Worm (Caenorhabditis elegans) whole organism, L2 larva: ENCODE measurements around the gene oac-42.

Source experiments
- C34F6.9 ChIP-seq: fragments of 150-350 bp; optimal IDR thresholded peaks from 2 replicates; lab custom pipeline; 2014; ENCODE audit warnings: missing biosample characterization, missing genetic modification characterization
- F13H6.1 ChIP-seq: sonication (generic microtip); optimal IDR thresholded peaks from 2 replicates; lab custom pipeline; 2016; ENCODE audit warnings: missing genetic modification characterization, missing compliant biosample characterization
- R02D3.7 ChIP-seq: fragments of 150-350 bp; optimal IDR thresholded peaks from 2 replicates; lab custom pipeline; 2014; ENCODE audit warnings: missing biosample characterization, missing genetic modification characterization
- Y55F3AM.14 ChIP-seq: fragments of 200-800 bp; sonication (Bioruptor generic); optimal IDR thresholded peaks from 2 replicates; lab custom pipeline; 2018; ENCODE audit warnings: mild to moderate bottlenecking, missing genetic modification characterization, missing compliant biosample characterization
- ZK546.5 ChIP-seq: sonication (generic microtip); optimal IDR thresholded peaks from 2 replicates; lab custom pipeline; 2017; ENCODE audit warnings: missing biosample characterization, missing genetic modification characterization
- alr-1 ChIP-seq: fragments of 150-350 bp; optimal IDR thresholded peaks from 2 replicates; lab custom pipeline; 2014; ENCODE audit warnings: missing biosample characterization, missing genetic modification characterization
- aly-2 ChIP-seq: fragments of 150-350 bp; optimal IDR thresholded peaks from 2 replicates; lab custom pipeline; 2014; ENCODE audit warnings: missing biosample characterization, missing genetic modification characterization
- blmp-1 ChIP-seq: sonication (generic microtip); optimal IDR thresholded peaks from 2 replicates; lab custom pipeline; 2017; ENCODE audit warnings: missing genetic modification characterization, mild to moderate bottlenecking, missing compliant biosample characterization, antibody characterized with exemption, moderate library complexity; ENCODE audit not compliant: insufficient read depth
- ceh-16 ChIP-seq: fragments of 150-350 bp; optimal IDR thresholded peaks from 2 replicates; lab custom pipeline; 2014; ENCODE audit warnings: missing biosample characterization, missing genetic modification characterization
- ceh-82 ChIP-seq: fragments of 150-350 bp; optimal IDR thresholded peaks from 2 replicates; lab custom pipeline; 2014; ENCODE audit warnings: missing biosample characterization, missing genetic modification characterization
- crh-2 ChIP-seq: sonication (generic microtip); optimal IDR thresholded peaks from 2 replicates; lab custom pipeline; 2017; ENCODE audit warnings: missing biosample characterization, missing genetic modification characterization
- dmd-4 ChIP-seq: sonication (generic microtip); optimal IDR thresholded peaks from 2 replicates; lab custom pipeline; 2017; ENCODE audit warnings: missing biosample characterization, missing genetic modification characterization
- egl-27 ChIP-seq: sonication (generic microtip); optimal IDR thresholded peaks from 3 replicates; lab custom pipeline; 2017; ENCODE audit warnings: missing biosample characterization, missing genetic modification reagents, missing genetic modification characterization
- elt-3 ChIP-seq: sonication (generic microtip); optimal IDR thresholded peaks from 2 replicates; lab custom pipeline; 2017; ENCODE audit warnings: missing biosample characterization, missing genetic modification characterization
- fos-1 ChIP-seq: fragments of 150-350 bp; optimal IDR thresholded peaks from 2 replicates; lab custom pipeline; 2014; ENCODE audit warnings: missing biosample characterization, missing genetic modification characterization
- gmeb-1 ChIP-seq: fragments of 150-350 bp; optimal IDR thresholded peaks from 2 replicates; lab custom pipeline; 2014; ENCODE audit warnings: missing biosample characterization, missing genetic modification characterization
- lin-13 ChIP-seq: fragments of 150-350 bp; optimal IDR thresholded peaks from 2 replicates; lab custom pipeline; 2014; ENCODE audit warnings: missing biosample characterization, missing genetic modification reagents, missing genetic modification characterization
- lin-39 ChIP-seq: fragments of 150-350 bp; optimal IDR thresholded peaks from 2 replicates; lab custom pipeline; 2014; ENCODE audit warnings: missing biosample characterization, missing genetic modification reagents, missing genetic modification characterization
- lsy-2 ChIP-seq, 2 experiments: fragments of 150-350 bp in 1 of 2; sonication (generic microtip) in 1 of 2; optimal IDR thresholded peaks; 2 replicates each; lab custom pipeline; 2014 to 2017; ENCODE audit warnings: missing biosample characterization in 2 of 2, missing genetic modification characterization in 2 of 2
- mab-5 ChIP-seq: fragments of 150-350 bp; optimal IDR thresholded peaks from 2 replicates; lab custom pipeline; 2014; ENCODE audit warnings: missing biosample characterization, missing genetic modification characterization
- nhr-11 ChIP-seq: fragments of 150-350 bp; optimal IDR thresholded peaks from 2 replicates; lab custom pipeline; 2014; ENCODE audit warnings: missing biosample characterization, missing genetic modification characterization
- nhr-12 ChIP-seq: fragments of 150-350 bp; optimal IDR thresholded peaks from 2 replicates; lab custom pipeline; 2014; ENCODE audit warnings: missing biosample characterization, missing genetic modification characterization
- nhr-129 ChIP-seq: fragments of 150-350 bp; optimal IDR thresholded peaks from 2 replicates; lab custom pipeline; 2014; ENCODE audit warnings: missing biosample characterization, missing genetic modification characterization
- nhr-23 ChIP-seq: fragments of 150-350 bp; optimal IDR thresholded peaks from 2 replicates; lab custom pipeline; 2014; ENCODE audit warnings: missing biosample characterization, missing genetic modification reagents, missing genetic modification characterization
- nhr-237 ChIP-seq: fragments of 150-350 bp; optimal IDR thresholded peaks from 2 replicates; lab custom pipeline; 2014; ENCODE audit warnings: missing biosample characterization, missing genetic modification characterization
- nhr-6 ChIP-seq: fragments of 150-350 bp; optimal IDR thresholded peaks from 2 replicates; lab custom pipeline; 2014; ENCODE audit warnings: missing biosample characterization, missing genetic modification characterization
- nhr-77 ChIP-seq: fragments of 150-350 bp; optimal IDR thresholded peaks from 2 replicates; lab custom pipeline; 2014; ENCODE audit warnings: missing biosample characterization, missing genetic modification characterization
- sem-4 ChIP-seq: fragments of 150-350 bp; optimal IDR thresholded peaks from 2 replicates; lab custom pipeline; 2014; ENCODE audit warnings: missing biosample characterization, missing genetic modification reagents, missing genetic modification characterization
- sma-3 ChIP-seq: sonication (generic microtip); optimal IDR thresholded peaks from 2 replicates; lab custom pipeline; 2016; ENCODE audit warnings: missing genetic modification reagents, missing genetic modification characterization, missing compliant biosample characterization
- snpc-4 ChIP-seq: fragments of 150-350 bp; optimal IDR thresholded peaks from 2 replicates; lab custom pipeline; 2014; ENCODE audit warnings: missing biosample characterization, missing genetic modification characterization
- unc-55 ChIP-seq: fragments of 150-350 bp; sonication (generic microtip); optimal IDR thresholded peaks from 3 replicates; lab custom pipeline; 2014; ENCODE audit warnings: missing biosample characterization, missing genetic modification reagents, missing genetic modification characterization
- ztf-1 ChIP-seq: fragments of 200-800 bp; sonication (Bioruptor generic); conservative IDR thresholded peaks from 2 replicates; pipeline ENCODE4 v1.3.6; 2022; ENCODE audit warnings: missing genetic modification characterization, missing compliant biosample characterization
- ztf-11 ChIP-seq: sonication (generic microtip); optimal IDR thresholded peaks from 2 replicates; lab custom pipeline; 2017; ENCODE audit warnings: missing biosample characterization, missing genetic modification characterization

Gene oac-42

ce11 chrV:15900564-15900963 lies 16.0 kb upstream of the oac-42 start:
- TF ChIP-seq ceh-82 (tag; lab: Kevin White, UChicago) (no peak), nhr-6 (tag; lab: Kevin White, UChicago) (no peak), ceh-16 (tag; lab: Kevin White, UChicago) (no peak), R02D3.7 (tag; lab: Kevin White, UChicago) (no peak), fos-1 (tag; lab: Kevin White, UChicago) (no peak)

- no peak for TF ChIP-seq sem-4 (tag; lab: Kevin White, UChicago)
- TF ChIP-seq mab-5 (tag; lab: Kevin White, UChicago): no peak
- no peak for TF ChIP-seq snpc-4 (tag; lab: Kevin White, UChicago)
- no peak for TF ChIP-seq nhr-77 (tag; lab: Kevin White, UChicago)
- no peak for TF ChIP-seq unc-55
- TF ChIP-seq ZK546.5 (tag; lab: Kevin White, UChicago): no peak
- TF ChIP-seq lin-39: no peak
- no peak for TF ChIP-seq lsy-2 (tag; optimal IDR thresholded peaks at IDR 0.05; lab: Kevin White, UChicago)
- TF ChIP-seq egl-27 (tag; lab: Kevin White, UChicago): no peak
- TF ChIP-seq alr-1 (tag; lab: Kevin White, UChicago): no peak
- no peak for TF ChIP-seq gmeb-1 (tag; lab: Kevin White, UChicago)
- no peak for TF ChIP-seq nhr-6 (tag; lab: Kevin White, UChicago)
- TF ChIP-seq dmd-4 (tag; lab: Kevin White, UChicago): no peak
- no peak for TF ChIP-seq ceh-82 (tag; lab: Kevin White, UChicago)
- TF ChIP-seq ztf-11 (tag; lab: Kevin White, UChicago): no peak
- TF ChIP-seq nhr-12 (tag; lab: Kevin White, UChicago): no peak
- no peak for TF ChIP-seq nhr-237 (tag; lab: Kevin White, UChicago)
- TF ChIP-seq F13H6.1 (tag; lab: Kevin White, UChicago): no peak
- TF ChIP-seq sma-3 (GFP tag; lab: Kevin White, UChicago): no peak
- TF ChIP-seq, all 48 proteins: peak for 0
These were observed 15.1 kb upstream of the oac-42 start, which contains the start of gene T06C12.14 for ce11 chrV:15899696-15900095. TSS of gene T06C12.14 (plus strand) at chrV:15899996.

ce11 chrV:15897696-15898095 lies 13.1 kb upstream of the oac-42 start, which contains the start of gene str-60:
TSS of gene str-60 (plus strand) at chrV:15897996.
- TF ChIP-seq nhr-12 (tag; lab: Kevin White, UChicago) (no peak), ztf-1 (GFP tag; lab: Robert Waterston, UW) (no peak), elt-3 (tag; lab: Kevin White, UChicago) (no peak), nhr-23 (no peak), Y55F3AM.14 (GFP tag; lab: Kevin White, UChicago) (no peak), crh-2 (no peak), C34F6.9 (tag; lab: Kevin White, UChicago) (no peak)

ce11 chrV:15896671-15897070 lies 12.1 kb upstream of the oac-42 start, which contains the start of gene nhr-213:
TSS of gene nhr-213 (minus strand) at chrV:15896771.
- no peak for TF ChIP-seq lsy-2 (tag; optimal IDR thresholded peaks at IDR 0.05; lab: Kevin White, UChicago)
- TF ChIP-seq nhr-11 (tag; lab: Kevin White, UChicago): no peak
- TF ChIP-seq, all 48 proteins: peak for 0

ce11 chrV:15892696-15893095 lies 8.1 kb upstream of the oac-42 start, which contains the start of gene T06C12.11:
TSS of gene T06C12.11 (plus strand) at chrV:15892996.
- TF ChIP-seq unc-55 (no peak), crh-2 (no peak), fos-1 (tag; lab: Kevin White, UChicago) (no peak), ztf-1 (GFP tag; lab: Robert Waterston, UW) (no peak), lin-13 (GFP tag; lab: Kevin White, UChicago) (no peak), aly-2 (tag; lab: Kevin White, UChicago) (no peak), lin-39 (no peak), elt-3 (tag; lab: Kevin White, UChicago) (no peak), blmp-1 (tag; lab: Kevin White, UChicago) (no peak), nhr-129 (tag; lab: Kevin White, UChicago) (no peak), C34F6.9 (tag; lab: Kevin White, UChicago) (no peak), nhr-237 (tag; lab: Kevin White, UChicago) (no peak)
